Worm (Caenorhabditis elegans): ENCODE measurements around the gene Y69E1A.5.

The Y69E1A.5 gene

ce11 chrIV:10918877-10919560 lies 38.4 kb downstream of the Y69E1A.5 start (continued):
- TF ChIP-seq pag-3 (tag; optimal IDR thresholded peaks at IDR 0.05; ENCODE audit: borderline replicate concordance, insufficient read depth) = peak; percentile 22
- TF ChIP-seq sup-37 (GFP tag; optimal IDR thresholded peaks at IDR 0.05) = no peak
- no peak for TF ChIP-seq aly-2 (tag; optimal IDR thresholded peaks at IDR 0.05)
- peak; percentile 5 for TF ChIP-seq fkh-10 (GFP tag; optimal IDR thresholded peaks at IDR 0.05)
- peak; percentile 9 for TF ChIP-seq pax-3 (tag; optimal IDR thresholded peaks at IDR 0.05)
- peak; percentile 48 for TF ChIP-seq fos-1 (tag; optimal IDR thresholded peaks at IDR 0.05)
- no peak for TF ChIP-seq nhr-84 (tag; optimal IDR thresholded peaks at IDR 0.05)
- TF ChIP-seq rnt-1 (tag; optimal IDR thresholded peaks at IDR 0.05) = peak; percentile 70
- no peak for TF ChIP-seq nhr-28 (tag; optimal IDR thresholded peaks at IDR 0.05)
- no peak for TF ChIP-seq tlp-1 (tag; optimal IDR thresholded peaks at IDR 0.05)
- no peak for TF ChIP-seq C34B4.2 (tag; optimal IDR thresholded peaks at IDR 0.05)
- TF ChIP-seq nhr-77 (tag; optimal IDR thresholded peaks at IDR 0.05) = peak; percentile 75
- TF ChIP-seq alr-1 (tag; optimal IDR thresholded peaks at IDR 0.05; ENCODE audit: borderline replicate concordance) = no peak
- TF ChIP-seq ceh-82 (tag; optimal IDR thresholded peaks at IDR 0.05) = peak; percentile 48 to 81 (median 50)
- TF ChIP-seq lin-13 (GFP tag; optimal IDR thresholded peaks at IDR 0.05) = peak; percentile 74
- TF ChIP-seq lin-14 (GFP tag; optimal IDR thresholded peaks at IDR 0.05) = peak; percentile 99
- no peak for TF ChIP-seq nhr-12 (tag; optimal IDR thresholded peaks at IDR 0.05)
- peak; percentile 72 for TF ChIP-seq irx-1 (tag; optimal IDR thresholded peaks at IDR 0.05)
- no peak for TF ChIP-seq ets-5 (GFP tag; IDR thresholded peaks at IDR 0.05)
- TF ChIP-seq fkh-4 (tag; optimal IDR thresholded peaks at IDR 0.05; ENCODE audit: borderline replicate concordance) = no peak
- no peak for TF ChIP-seq sox-4 (tag; optimal IDR thresholded peaks at IDR 0.05)
- peak; percentile 70 to 82 for TF ChIP-seq lsy-2 (tag; optimal IDR thresholded peaks at IDR 0.05)
- TF ChIP-seq ztf-11 (tag; optimal IDR thresholded peaks at IDR 0.05) = no peak
- no peak for TF ChIP-seq nhr-11 (tag; optimal IDR thresholded peaks at IDR 0.05)
- TF ChIP-seq xbp-1 (tag; optimal IDR thresholded peaks at IDR 0.05) = peak; percentile 83
- TF ChIP-seq pqm-1 (tag; optimal IDR thresholded peaks at IDR 0.05) = no peak
- TF ChIP-seq ama-1 (optimal IDR thresholded peaks at IDR 0.05) = no peak
- TF ChIP-seq F16B12.6 (tag; optimal IDR thresholded peaks at IDR 0.05) = no peak
- TF ChIP-seq unc-130 (tag; optimal IDR thresholded peaks at IDR 0.05) = peak; percentile 51
- peak; percentile 91 for TF ChIP-seq nhr-85 (tag)
- TF ChIP-seq ztf-4 (tag; optimal IDR thresholded peaks at IDR 0.05) = peak; percentile 21
- no peak for TF ChIP-seq dsc-1 (tag; optimal IDR thresholded peaks at IDR 0.05)
- peak; percentile 57 for TF ChIP-seq elt-2 (tag; optimal IDR thresholded peaks at IDR 0.05)

ce11 chrIV:10916134-10916533 lies 41.3 kb downstream of the Y69E1A.5 start:
- TF ChIP-seq nhr-71 (tag; optimal IDR thresholded peaks at IDR 0.05) (no peak), nhr-85 (tag) (peak; percentile 49)

- no peak for TF ChIP-seq C34B4.2 (tag; optimal IDR thresholded peaks at IDR 0.05)
- no peak for TF ChIP-seq blmp-1 (tag; optimal IDR thresholded peaks at IDR 0.05)
- TF ChIP-seq efl-3 (GFP tag; optimal IDR thresholded peaks at IDR 0.05) = no peak
Observed at ce11 chrIV:10915388-10915787, 42.1 kb downstream of the Y69E1A.5 start, which contains the start of gene ZK593.3. TSS of gene ZK593.3 (plus strand) at chrIV:10915688.

ce11 chrIV:10913081-10913480 lies 44.4 kb downstream of the Y69E1A.5 start, which contains the start of gene ZK593.2:
TSS of gene ZK593.2 (plus strand) at chrIV:10913381.
- TF ChIP-seq rnt-1 (tag; optimal IDR thresholded peaks at IDR 0.05) = no peak
- no peak for TF ChIP-seq F16B12.6 (tag; optimal IDR thresholded peaks at IDR 0.05)
- TF ChIP-seq nhr-85 (tag) = no peak
